Worm (Caenorhabditis elegans): ENCODE measurements around the gene ZK643.5.
A peak's percentile ranks its signal among the peaks of the same experiment; 100 is the strongest.

The ZK643.5 gene

DNA sequence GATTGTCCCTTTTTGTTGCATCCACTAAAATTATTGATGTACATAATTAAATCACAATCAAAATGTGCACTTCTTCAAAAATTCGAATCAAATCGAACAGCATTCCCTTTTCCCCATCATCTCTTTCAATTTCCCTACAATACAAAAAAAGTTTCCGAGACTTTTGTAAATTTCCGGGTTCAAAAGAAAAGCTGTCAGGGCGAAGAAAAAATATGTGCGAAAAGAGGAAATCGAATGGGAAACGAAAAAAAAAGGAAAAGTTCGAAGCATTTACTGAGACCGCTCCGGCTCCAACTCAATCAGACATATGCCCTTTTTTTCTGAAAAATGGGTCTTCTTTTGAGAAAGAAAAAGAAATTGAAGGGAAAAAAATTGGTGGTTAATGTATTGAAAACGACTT is 6.8 kb downstream of the ZK643.5 start:
- TF ChIP-seq nhr-237 (tag; optimal IDR thresholded peaks at IDR 0.05) = no peak
- peak; percentile 56 for TF ChIP-seq fkh-10 (GFP tag; optimal IDR thresholded peaks at IDR 0.05)
- TF ChIP-seq eor-1 (tag; optimal IDR thresholded peaks at IDR 0.05) = no peak
- TF ChIP-seq pqm-1 (tag; optimal IDR thresholded peaks at IDR 0.05) = no peak
- TF ChIP-seq ZK546.5 (tag; optimal IDR thresholded peaks at IDR 0.05) = no peak
- TF ChIP-seq mml-1 (tag; optimal IDR thresholded peaks at IDR 0.05) = no peak

DNA sequence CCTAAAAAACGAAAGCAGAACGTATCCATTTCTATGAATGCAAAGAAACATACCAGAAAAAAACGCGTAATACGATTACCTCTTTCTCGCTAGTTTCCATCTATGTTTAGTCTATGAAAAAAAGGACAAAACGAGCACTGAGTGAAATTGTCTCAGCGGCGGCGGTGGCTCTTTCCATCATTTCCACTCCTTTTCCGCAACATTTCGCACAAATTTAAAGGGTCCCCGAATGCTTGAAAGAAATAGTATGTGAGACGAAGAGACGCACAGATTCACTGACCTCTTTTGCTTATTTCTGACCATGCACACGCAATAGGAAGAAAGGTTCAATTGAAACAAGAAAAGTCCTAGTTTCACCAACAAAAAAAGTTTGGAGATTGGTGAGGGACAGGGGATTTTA is 9.7 kb downstream of the ZK643.5 start:
- TF ChIP-seq ceh-16 (tag; optimal IDR thresholded peaks at IDR 0.05) = no peak
- no peak for TF ChIP-seq lin-39 (tag; optimal IDR thresholded peaks at IDR 0.05)
- TF ChIP-seq egl-5 (tag; optimal IDR thresholded peaks at IDR 0.05) = no peak
- no peak for TF ChIP-seq nhr-23 (tag; optimal IDR thresholded peaks at IDR 0.05)
- TF ChIP-seq elt-3 (tag; optimal IDR thresholded peaks at IDR 0.05) = no peak
- no peak for TF ChIP-seq snpc-4 (tag; optimal IDR thresholded peaks at IDR 0.05)
- TF ChIP-seq fkh-10 (GFP tag; optimal IDR thresholded peaks at IDR 0.05) = no peak
- no peak for TF ChIP-seq fkh-2 (tag; optimal IDR thresholded peaks at IDR 0.05)

DNA sequence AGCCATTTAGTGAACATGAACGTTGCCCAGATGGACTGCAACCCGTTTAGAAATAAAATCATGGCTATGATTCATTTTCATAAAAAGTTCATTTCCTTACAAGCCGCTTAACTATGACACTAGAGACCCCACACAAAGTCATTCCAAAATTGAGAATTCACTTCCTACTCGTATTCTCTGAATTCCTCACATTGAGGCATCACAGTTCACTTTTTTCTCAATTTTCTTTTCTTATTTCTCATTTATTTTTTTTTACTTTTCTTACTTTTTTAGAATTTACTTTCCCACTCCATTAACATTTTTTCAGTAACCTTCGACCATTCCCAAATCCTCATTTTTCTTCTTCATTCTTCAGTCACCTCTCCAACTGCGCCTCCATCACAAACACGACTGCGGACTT is 11.6 kb downstream of the ZK643.5 start, which contains the start of gene dhrr-1:
dhrr-1 (plus strand) TSS at position 301 of the 400 bp plus-strand sequence.
- TF ChIP-seq egl-5 (tag; optimal IDR thresholded peaks at IDR 0.05) = no peak

DNA sequence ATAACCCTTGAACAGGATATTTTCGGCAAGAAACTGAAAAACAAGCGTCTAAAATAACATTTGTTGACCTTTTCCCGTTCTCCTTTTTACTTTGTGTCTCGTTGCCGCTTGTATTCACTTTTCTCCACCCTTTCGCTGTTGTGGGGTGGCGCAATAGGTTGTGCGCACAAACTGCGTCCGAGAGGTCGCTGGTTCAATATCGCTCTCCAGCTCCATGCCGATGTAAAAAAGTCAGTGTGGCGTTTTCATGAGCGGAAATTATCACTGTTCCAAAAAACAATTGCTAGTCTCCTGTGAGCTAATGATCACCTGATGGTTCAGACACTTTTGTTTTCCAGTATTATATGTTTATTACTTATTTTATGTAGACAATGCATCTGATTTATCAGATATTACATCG is 18.4 kb downstream of the ZK643.5 start:
- peak; percentile 72 for TF ChIP-seq nhr-43 (tag; optimal IDR thresholded peaks at IDR 0.05; ENCODE audit: poor library complexity, severe bottlenecking)
- TF ChIP-seq elt-2 (tag; optimal IDR thresholded peaks at IDR 0.05) = peak; percentile 62
- TF ChIP-seq tbx-2 (tag; optimal IDR thresholded peaks at IDR 0.05) = peak; percentile 67
- peak; percentile 57 for TF ChIP-seq egl-5 (tag; optimal IDR thresholded peaks at IDR 0.05)
- TF ChIP-seq snpc-4 (tag; optimal IDR thresholded peaks at IDR 0.05) = peak; percentile 41
- TF ChIP-seq ceh-82 (tag; optimal IDR thresholded peaks at IDR 0.05) = peak; percentile 9
- peak; percentile 26 for TF ChIP-seq nhr-25 (tag; optimal IDR thresholded peaks at IDR 0.05)
- TF ChIP-seq jun-1 (tag; optimal IDR thresholded peaks at IDR 0.05) = no peak
- TF ChIP-seq nhr-237 (tag; optimal IDR thresholded peaks at IDR 0.05) = no peak
- TF ChIP-seq lin-15B (tag; optimal IDR thresholded peaks at IDR 0.05) = peak; percentile 39
- TF ChIP-seq ama-1 (optimal IDR thresholded peaks at IDR 0.05) = no peak
- peak; percentile 90 for TF ChIP-seq hmg-11 (tag; optimal IDR thresholded peaks at IDR 0.05)
- peak; percentile 65 for TF ChIP-seq lsy-12 (tag; optimal IDR thresholded peaks at IDR 0.05)
- peak; percentile 20 for TF ChIP-seq egl-27 (tag; optimal IDR thresholded peaks at IDR 0.05)
- TF ChIP-seq lin-39 (tag; optimal IDR thresholded peaks at IDR 0.05) = peak; percentile 82
- TF ChIP-seq pha-4 (tag; optimal IDR thresholded peaks at IDR 0.05) = no peak
- peak; percentile 78 for TF ChIP-seq skn-1 (tag; optimal IDR thresholded peaks at IDR 0.05)
- no peak for TF ChIP-seq mdl-1 (tag; optimal IDR thresholded peaks at IDR 0.05)
- peak; percentile 71 for TF ChIP-seq nfya-1 (tag; optimal IDR thresholded peaks at IDR 0.05; ENCODE audit: insufficient read depth)

DNA sequence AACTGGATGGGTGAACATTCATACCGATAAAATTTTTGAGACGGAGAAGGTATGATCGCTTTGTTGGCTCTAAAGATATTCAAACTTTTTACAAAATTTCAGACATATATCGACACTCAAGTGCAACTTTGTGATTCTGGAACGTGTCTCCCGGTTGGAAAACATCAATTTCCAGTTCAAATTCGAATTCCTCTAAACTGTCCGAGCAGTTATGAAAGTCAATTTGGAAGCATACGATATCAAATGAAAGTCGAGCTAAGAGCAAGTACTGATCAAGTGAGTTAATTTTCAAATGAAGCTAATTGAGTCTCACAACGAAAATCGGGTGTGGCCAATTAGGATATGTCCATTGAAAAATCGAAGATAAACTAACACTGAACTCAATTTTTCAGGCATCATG is 21.6 kb downstream of the ZK643.5 start:
- no peak for TF ChIP-seq nhr-67 (tag; optimal IDR thresholded peaks at IDR 0.05)
- TF ChIP-seq fos-1 (tag; optimal IDR thresholded peaks at IDR 0.05) = no peak

DNA sequence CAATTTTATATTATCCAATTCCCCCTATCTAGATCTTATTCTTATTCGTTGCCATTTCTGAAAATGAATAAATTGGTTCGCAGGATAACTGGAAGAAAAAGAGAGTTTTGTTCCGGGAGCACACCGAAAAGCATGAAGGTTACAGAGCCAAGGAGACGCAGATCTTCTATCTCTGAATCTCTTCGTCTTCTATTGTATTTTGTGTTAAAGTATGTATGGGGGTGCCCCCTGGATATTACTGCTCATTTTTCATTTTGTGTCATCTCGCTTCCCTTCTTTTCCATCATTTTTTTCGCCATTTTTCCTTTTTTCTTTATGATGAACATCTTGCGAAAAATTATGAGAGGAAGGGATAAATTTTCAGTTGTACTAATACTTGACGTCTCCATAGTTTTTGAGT is 22.3 kb downstream of the ZK643.5 start:
- TF ChIP-seq nfya-1 (tag; optimal IDR thresholded peaks at IDR 0.05; ENCODE audit: insufficient read depth) (peak; percentile 5), nhr-23 (tag; optimal IDR thresholded peaks at IDR 0.05) (no peak), lin-39 (tag; optimal IDR thresholded peaks at IDR 0.05) (peak; percentile 74), mml-1 (tag; optimal IDR thresholded peaks at IDR 0.05) (no peak)

DNA sequence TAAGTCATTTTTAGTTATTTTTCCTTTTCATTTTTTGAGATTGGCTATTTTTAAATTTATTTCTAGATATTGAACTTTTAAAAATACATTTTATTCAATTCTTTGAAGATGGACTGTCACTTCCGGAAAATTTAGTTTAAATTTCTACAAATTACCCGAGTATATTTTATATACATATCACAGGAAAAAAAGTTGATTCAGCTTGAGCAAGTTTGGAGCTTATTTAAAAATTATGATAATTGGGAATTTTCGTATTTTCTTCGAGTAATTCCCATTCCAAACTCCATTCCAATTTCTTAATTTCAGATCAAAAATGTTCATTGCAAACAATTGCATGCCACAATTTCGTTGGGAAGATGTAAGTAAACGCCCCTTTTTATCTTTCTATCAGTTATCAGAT is 26.3 kb downstream of the ZK643.5 start, which contains the start of gene arrd-15:
arrd-15 (plus strand) TSS at position 301 of the 400 bp plus-strand sequence.
- TF ChIP-seq hmg-11 (tag; optimal IDR thresholded peaks at IDR 0.05) (no peak), lsy-12 (tag; optimal IDR thresholded peaks at IDR 0.05) (no peak), elt-1 (tag; optimal IDR thresholded peaks at IDR 0.05) (no peak), unc-39 (tag; optimal IDR thresholded peaks at IDR 0.05) (no peak), ztf-4 (tag; optimal IDR thresholded peaks at IDR 0.05) (no peak), pha-4 (tag; optimal IDR thresholded peaks at IDR 0.05) (no peak), elt-3 (tag; optimal IDR thresholded peaks at IDR 0.05) (no peak), mdl-1 (tag; optimal IDR thresholded peaks at IDR 0.05) (no peak)

Measured in whole organism, L3 larva.